Worm (Caenorhabditis elegans) whole organism, L4/young adult: ENCODE measurements around the gene C25D7.16.
"Not testable (repeated sequence)": the region's sequence is repeated elsewhere in the genome, so short reads cannot be mapped to it uniquely, and the experiment has no call there.

Source experiments
- dao-5 ChIP-seq: sonication (generic microtip); optimal IDR thresholded peaks from 2 replicates; lab custom pipeline; 2016; ENCODE audit warnings: missing genotype, missing genetic modification characterization, moderate library complexity, missing compliant biosample characterization
- him-1 ChIP-seq: sonication (generic microtip); optimal IDR thresholded peaks from 2 replicates; lab custom pipeline; 2016; ENCODE audit warnings: missing genotype, missing genetic modification reagents, missing genetic modification characterization, missing compliant biosample characterization

DNA sequence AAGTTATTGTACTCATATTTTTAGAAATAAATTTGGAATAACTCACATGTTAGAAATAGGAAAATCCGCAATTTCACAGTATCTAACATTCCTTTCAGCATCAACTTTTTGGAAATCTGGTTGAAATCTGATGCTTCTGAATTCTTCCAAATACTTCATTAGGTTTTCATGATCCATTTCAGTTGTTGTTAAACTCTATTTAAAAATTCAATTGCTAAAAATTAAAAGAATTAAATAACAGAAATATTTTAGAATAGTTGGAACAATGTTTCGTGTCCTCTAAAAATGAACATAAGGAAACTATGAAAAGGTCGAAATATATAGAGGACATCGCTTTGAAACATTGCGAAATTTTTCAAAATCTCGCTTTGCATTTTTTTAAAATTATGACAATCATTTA is 24.6 kb upstream of the C25D7.16 start, which contains the start of gene cng-1:
- not testable (repeated sequence) for TF ChIP-seq dao-5, him-1 (tag; lab: Kevin White, UChicago)
